Fruit fly (Drosophila melanogaster) whole organism, embryonic: ENCODE results near the gene pnt.

Experiments used
- CG10209 ChIP-seq: fragments of 200-800 bp; sonication (Bioruptor generic); optimal IDR thresholded peaks from 3 replicates; lab custom pipeline; 2017; ENCODE audit warnings: missing biosample characterization, mild to moderate bottlenecking, missing genetic modification characterization, missing genetic modification reagents
- CG10267 ChIP-seq: fragments of 200-800 bp; sonication (Bioruptor generic); optimal IDR thresholded peaks from 2 replicates; lab custom pipeline; 2018; ENCODE audit warnings: missing biosample characterization, mild to moderate bottlenecking, missing genetic modification characterization, moderate library complexity
- CG11085 ChIP-seq: fragments of 200-800 bp; sonication (Bioruptor generic); IDR thresholded peaks from 2 replicates; pipeline ENCODE4 v1.3.6; 2022; ENCODE audit warnings: missing biosample characterization, missing genetic modification characterization
- CG11695 ChIP-seq: fragments of 200-800 bp; sonication (Bioruptor generic); IDR thresholded peaks from 3 replicates; pipeline ENCODE4 v1.3.6; 2022; ENCODE audit warnings: missing biosample characterization, missing genetic modification characterization
- CG11696 ChIP-seq: fragments of 200-800 bp; sonication (Bioruptor generic); IDR thresholded peaks from 2 replicates; pipeline ENCODE4 v1.3.6; 2022; ENCODE audit warnings: missing biosample characterization, missing genetic modification characterization
- CG12155 ChIP-seq: fragments of 200-800 bp; sonication (Bioruptor generic); optimal IDR thresholded peaks from 3 replicates; lab custom pipeline; 2016; ENCODE audit warnings: missing biosample characterization, missing genetic modification characterization
- CG12744 ChIP-seq: fragments of 200-800 bp; sonication (Bioruptor generic); optimal IDR thresholded peaks from 2 replicates; lab custom pipeline; 2016; ENCODE audit warnings: missing biosample characterization, missing genetic modification characterization
- CG13624 ChIP-seq: fragments of 200-800 bp; sonication (Bioruptor generic); optimal IDR thresholded peaks from 2 replicates; lab custom pipeline; 2016; ENCODE audit warnings: missing biosample characterization, missing genetic modification characterization
- CG13894 ChIP-seq: fragments of 200-800 bp; sonication (Bioruptor generic); optimal IDR thresholded peaks from 3 replicates; lab custom pipeline; 2018; ENCODE audit warnings: missing biosample characterization, mild to moderate bottlenecking, missing genetic modification characterization, moderate library complexity
- CG14710 ChIP-seq: fragments of 200-800 bp; sonication (Bioruptor generic); optimal IDR thresholded peaks from 3 replicates; lab custom pipeline; 2019; ENCODE audit warnings: missing biosample characterization, mild to moderate bottlenecking, missing genetic modification characterization, moderate library complexity
- CG15696 ChIP-seq: fragments of 200-800 bp; sonication (Bioruptor generic); optimal IDR thresholded peaks from 2 replicates; lab custom pipeline; 2019; ENCODE audit warnings: missing biosample characterization, mild to moderate bottlenecking, missing genetic modification characterization, moderate library complexity
- CG1602 ChIP-seq: fragments of 200-800 bp; sonication (Bioruptor generic); optimal IDR thresholded peaks from 3 replicates; lab custom pipeline; 2016; ENCODE audit warnings: missing biosample characterization, missing genetic modification characterization
- CG17385 ChIP-seq: fragments of 200-800 bp; sonication (Bioruptor generic); optimal IDR thresholded peaks from 3 replicates; lab custom pipeline; 2018; ENCODE audit warnings: missing biosample characterization, mild to moderate bottlenecking, missing genetic modification characterization
- CG17912 ChIP-seq: fragments of 200-800 bp; sonication (Bioruptor generic); optimal IDR thresholded peaks from 2 replicates; lab custom pipeline; 2018; ENCODE audit warnings: missing biosample characterization, mild to moderate bottlenecking, missing genetic modification characterization
- CG18476 ChIP-seq: fragments of 200-800 bp; sonication (Bioruptor generic); optimal IDR thresholded peaks from 2 replicates; lab custom pipeline; 2016; ENCODE audit warnings: missing biosample characterization, mild to moderate bottlenecking, missing genetic modification characterization
- CG32532 ChIP-seq: fragments of 200-800 bp; sonication (Bioruptor generic); IDR thresholded peaks from 2 replicates; pipeline ENCODE4 v1.3.6; 2022; ENCODE audit warnings: missing biosample characterization, missing genetic modification characterization
- CG32772 ChIP-seq: fragments of 200-800 bp; sonication (Bioruptor generic); IDR thresholded peaks from 2 replicates; pipeline ENCODE4 v1.3.6; 2022; ENCODE audit warnings: missing biosample characterization, missing genetic modification characterization
- CG3838 ChIP-seq: fragments of 200-800 bp; sonication (Bioruptor generic); optimal IDR thresholded peaks from 3 replicates; lab custom pipeline; 2016; ENCODE audit warnings: missing biosample characterization, missing genetic modification characterization
- CG3995 ChIP-seq: fragments of 200-800 bp; sonication (Bioruptor generic); optimal IDR thresholded peaks from 3 replicates; lab custom pipeline; 2016; ENCODE audit warnings: missing biosample characterization, missing genetic modification characterization
- CG4820 ChIP-seq: fragments of 200-800 bp; sonication (Bioruptor generic); optimal IDR thresholded peaks from 3 replicates; lab custom pipeline; 2016; ENCODE audit warnings: missing biosample characterization, missing genetic modification characterization
- CG6765 ChIP-seq: fragments of 200-800 bp; sonication (Bioruptor generic); optimal IDR thresholded peaks from 3 replicates; lab custom pipeline; 2017; ENCODE audit warnings: missing biosample characterization, mild to moderate bottlenecking, missing genetic modification characterization
- CG6854 ChIP-seq: fragments of 200-800 bp; sonication (Bioruptor generic); optimal IDR thresholded peaks from 3 replicates; lab custom pipeline; 2017; ENCODE audit warnings: missing biosample characterization, mild to moderate bottlenecking, missing genetic modification characterization
- CG8924 ChIP-seq: fragments of 200-800 bp; optimal IDR thresholded peaks from 3 replicates; lab custom pipeline; 2019; ENCODE audit warnings: missing biosample characterization, mild to moderate bottlenecking, missing genetic modification characterization, moderate library complexity
- CG8944 ChIP-seq: fragments of 200-800 bp; sonication (Bioruptor generic); optimal IDR thresholded peaks from 3 replicates; lab custom pipeline; 2016; ENCODE audit warnings: missing biosample characterization, missing genetic modification characterization
- CG9215 ChIP-seq: fragments of 200-800 bp; sonication (Bioruptor generic); IDR thresholded peaks from 2 replicates; pipeline ENCODE4 v1.3.6; 2022; ENCODE audit warnings: missing biosample characterization, missing genetic modification characterization
- Dek ChIP-seq: fragments of 200-800 bp; sonication (Bioruptor generic); optimal IDR thresholded peaks from 3 replicates; lab custom pipeline; 2019; ENCODE audit warnings: missing biosample characterization, mild to moderate bottlenecking, missing genetic modification characterization, moderate library complexity
- Fer2 ChIP-seq: fragments of 200-800 bp; sonication (Bioruptor generic); optimal IDR thresholded peaks from 2 replicates; lab custom pipeline; 2018; ENCODE audit warnings: missing biosample characterization, mild to moderate bottlenecking, missing genetic modification characterization, moderate library complexity
- Lpt ChIP-seq: fragments of >200 bp; optimal IDR thresholded peaks from 2 replicates; lab custom pipeline; 2018; ENCODE audit warnings: missing biosample characterization, missing genetic modification characterization
- MTF-1 ChIP-seq: fragments of 200-800 bp; sonication (Bioruptor generic); optimal IDR thresholded peaks from 2 replicates; lab custom pipeline; 2018; ENCODE audit warnings: missing biosample characterization, mild to moderate bottlenecking, missing genetic modification characterization, borderline replicate concordance
- Nf-YC ChIP-seq: fragments of 200-800 bp; optimal IDR thresholded peaks from 3 replicates; lab custom pipeline; 2019; ENCODE audit warnings: missing biosample characterization, mild to moderate bottlenecking, missing genetic modification characterization, moderate library complexity
- Oli ChIP-seq: fragments of 200-800 bp; sonication (Bioruptor generic); optimal IDR thresholded peaks from 2 replicates; lab custom pipeline; 2018; ENCODE audit warnings: missing biosample characterization, mild to moderate bottlenecking, missing genetic modification characterization, moderate library complexity
- Sry-δ ChIP-seq: fragments of 200-800 bp; sonication (Bioruptor generic); optimal IDR thresholded peaks from 2 replicates; lab custom pipeline; 2016; ENCODE audit warnings: missing biosample characterization, missing genetic modification characterization
- bowl ChIP-seq: fragments of 200-800 bp; sonication (Bioruptor generic); IDR thresholded peaks from 2 replicates; pipeline ENCODE4 v1.3.6; 2022; ENCODE audit warnings: missing biosample characterization, missing genetic modification characterization
- chinmo ChIP-seq: fragments of 200-800 bp; sonication (Bioruptor generic); IDR thresholded peaks from 4 replicates; pipeline ENCODE4 v1.3.6; 2022; ENCODE audit warnings: missing biosample characterization, missing genetic modification characterization; ENCODE audit not compliant: partially characterized antibody
- crp ChIP-seq, 2 experiments: fragments of 200-800 bp; sonication (Bioruptor generic); optimal IDR thresholded peaks; 2 replicates in 1 of 2; 3 replicates in 1 of 2; lab custom pipeline; 2017; ENCODE audit warnings: missing biosample characterization in 2 of 2, missing genetic modification characterization in 2 of 2, mild to moderate bottlenecking in 1 of 2, moderate library complexity in 1 of 2
- dm ChIP-seq: fragments of 200-800 bp; sonication (Bioruptor generic); optimal IDR thresholded peaks from 3 replicates; lab custom pipeline; 2016; ENCODE audit warnings: missing biosample characterization, missing genetic modification characterization
- dmrt11E ChIP-seq: fragments of 200-800 bp; sonication (Bioruptor generic); optimal IDR thresholded peaks from 3 replicates; lab custom pipeline; 2018; ENCODE audit warnings: missing biosample characterization, mild to moderate bottlenecking, missing genetic modification characterization, moderate library complexity
- ems ChIP-seq: fragments of 200-800 bp; sonication (Bioruptor generic); optimal IDR thresholded peaks from 3 replicates; lab custom pipeline; 2016; ENCODE audit warnings: missing biosample characterization, missing genetic modification characterization
- ftz-f1 ChIP-seq: fragments of 200-800 bp; sonication (Bioruptor generic); optimal IDR thresholded peaks from 2 replicates; lab custom pipeline; 2016; ENCODE audit warnings: missing biosample characterization, missing genetic modification characterization
- kay ChIP-seq: fragments of 200-800 bp; sonication (Bioruptor generic); optimal IDR thresholded peaks from 2 replicates; lab custom pipeline; 2016; ENCODE audit warnings: missing biosample characterization, missing genetic modification characterization
- nerfin-2 ChIP-seq: fragments of 200-800 bp; sonication (Bioruptor generic); IDR thresholded peaks from 2 replicates; pipeline ENCODE4 v1.3.6; 2022; ENCODE audit warnings: missing biosample characterization, missing genetic modification characterization; ENCODE audit not compliant: partially characterized antibody
- onecut ChIP-seq: fragments of 200-800 bp; sonication (Bioruptor generic); IDR thresholded peaks from 2 replicates; pipeline ENCODE4 v1.3.6; 2022; ENCODE audit warnings: missing biosample characterization, missing genetic modification characterization
- phol ChIP-seq: fragments of 200-800 bp; sonication (Bioruptor generic); optimal IDR thresholded peaks from 3 replicates; lab custom pipeline; 2018; ENCODE audit warnings: missing biosample characterization, mild to moderate bottlenecking, missing genetic modification characterization, moderate library complexity
- sc ChIP-seq, 3 experiments: fragments of >200 bp in 2 of 3; fragments of 200-800 bp in 1 of 3; sonication (Bioruptor generic) in 1 of 3; optimal IDR thresholded peaks; 2 replicates in 2 of 3; 3 replicates in 1 of 3; lab custom pipeline; 2017; ENCODE audit warnings: mild to moderate bottlenecking in 1 of 3, missing biosample characterization in 1 of 3, missing genetic modification characterization in 1 of 3, missing genetic modification reagents in 1 of 3
- slp2 ChIP-seq: fragments of 200-800 bp; sonication (Bioruptor generic); optimal IDR thresholded peaks from 2 replicates; lab custom pipeline; 2016; ENCODE audit warnings: missing biosample characterization, missing genetic modification characterization
- sob ChIP-seq: fragments of 200-800 bp; sonication (Bioruptor generic); IDR thresholded peaks from 2 replicates; pipeline ENCODE4 v1.3.6; 2022; ENCODE audit warnings: missing biosample characterization, missing genetic modification characterization
- stc ChIP-seq: fragments of 200-800 bp; sonication (Bioruptor generic); IDR thresholded peaks from 2 replicates; pipeline ENCODE4 v1.3.6; 2022; ENCODE audit warnings: missing biosample characterization, missing genetic modification characterization
- usp ChIP-seq: fragments of >200 bp; optimal IDR thresholded peaks from 2 replicates; lab custom pipeline; 2017; ENCODE audit warnings: missing biosample characterization, missing genetic modification characterization
- wdn ChIP-seq: fragments of 200-800 bp; sonication (Bioruptor generic); IDR thresholded peaks from 2 replicates; pipeline ENCODE4 v1.3.6; 2022; ENCODE audit warnings: missing biosample characterization, missing genetic modification characterization
- wor ChIP-seq: fragments of 200-800 bp; sonication (Bioruptor generic); IDR thresholded peaks from 2 replicates; pipeline ENCODE4 v1.3.6; 2022; ENCODE audit warnings: missing biosample characterization, missing genetic modification characterization
- yki ChIP-seq: fragments of >200 bp; optimal IDR thresholded peaks from 3 replicates; lab custom pipeline; 2018

The pnt gene

dm6 chr3R:23251256-23251655 lies 94.7 kb downstream of the pnt start, which contains the start of the genes Rad60 and EloA (continued):
- TF ChIP-seq Sry-δ (GFP tag; lab: Kevin White, UChicago): peak; percentile 84
- TF ChIP-seq CG11085 (GFP tag; lab: Robert Waterston, UW): no peak
- no peak for TF ChIP-seq Dek (tag; lab: Kevin White, UChicago)
- no peak for TF ChIP-seq sc (optimal IDR thresholded peaks at IDR 0.05; lab: Kevin White, UChicago)
- TF ChIP-seq sc (GFP tag; optimal IDR thresholded peaks at IDR 0.05; lab: Kevin White, UChicago): peak; percentile 49
- no peak for TF ChIP-seq yki (lab: Kevin White, UChicago)
- peak; percentile 54; the same call in 2 of the 3 replicates for TF ChIP-seq CG11695 (GFP tag; lab: Robert Waterston, UW)
- TF ChIP-seq chinmo (GFP tag; lab: Robert Waterston, UW): no peak
- peak; percentile 10 for TF ChIP-seq CG17912 (GFP tag; lab: Kevin White, UChicago)
- TF ChIP-seq CG10267 (tag; lab: Kevin White, UChicago): peak; percentile 99
- TF ChIP-seq stc: no peak
- peak; percentile 65 for TF ChIP-seq Nf-YC (tag; lab: Kevin White, UChicago)
- TF ChIP-seq kay (GFP tag; lab: Kevin White, UChicago): peak; percentile 39
- TF ChIP-seq CG17385: peak; percentile 56
- TF ChIP-seq ems (GFP tag; lab: Kevin White, UChicago): peak; percentile 83
- TF ChIP-seq CG10209 (GFP tag; lab: Kevin White, UChicago): peak; percentile 55
- peak; percentile 88 for TF ChIP-seq onecut (GFP tag; lab: Robert Waterston, UW)
- TF ChIP-seq CG6854 (GFP tag; lab: Kevin White, UChicago): no peak
- peak; percentile 67 for TF ChIP-seq nerfin-2 (GFP tag; lab: Robert Waterston, UW)
- TF ChIP-seq ftz-f1: peak; percentile 77
- TF ChIP-seq dm: peak; percentile 82
- peak; percentile 97 to 98 for TF ChIP-seq crp (GFP tag; optimal IDR thresholded peaks at IDR 0.05; lab: Kevin White, UChicago)
- TF ChIP-seq CG18476 (GFP tag; lab: Kevin White, UChicago): peak; percentile 58
- TF ChIP-seq CG13624 (GFP tag; lab: Kevin White, UChicago): peak; percentile 85
- peak; percentile 70 for TF ChIP-seq CG8924 (tag; lab: Kevin White, UChicago)
- no peak for TF ChIP-seq CG11696
- TF ChIP-seq bowl (GFP tag; lab: Robert Waterston, UW): no peak
- TF ChIP-seq CG32532 (GFP tag; lab: Robert Waterston, UW): peak; percentile 77
- TF ChIP-seq dmrt11E (tag; lab: Kevin White, UChicago): peak; percentile 63
- TF ChIP-seq CG1602: peak; percentile 63
- peak; percentile 70 for TF ChIP-seq CG13894 (tag; lab: Kevin White, UChicago)
- peak; percentile 25 for TF ChIP-seq Fer2 (tag; lab: Kevin White, UChicago)
- no peak for TF ChIP-seq MTF-1 (GFP tag; lab: Kevin White, UChicago)
- peak; percentile 75 for TF ChIP-seq CG12744 (GFP tag; lab: Kevin White, UChicago)
- peak; percentile 48 for TF ChIP-seq CG15696 (tag; lab: Kevin White, UChicago)
- TF ChIP-seq CG8944 (GFP tag; lab: Kevin White, UChicago): peak; percentile 81
- TF ChIP-seq CG3995 (GFP tag; lab: Kevin White, UChicago): peak; percentile 53
- no peak for TF ChIP-seq Lpt (GFP tag; lab: Kevin White, UChicago)
- TF ChIP-seq CG9215 (GFP tag; lab: Robert Waterston, UW): peak; percentile 49
- TF ChIP-seq wdn (GFP tag; lab: Robert Waterston, UW): no peak
- peak; percentile 68 for TF ChIP-seq CG6765 (GFP tag; lab: Kevin White, UChicago)
- TF ChIP-seq CG14710 (tag; lab: Kevin White, UChicago): peak; percentile 86
- peak; percentile 59 for TF ChIP-seq Oli
- TF ChIP-seq phol (tag; lab: Kevin White, UChicago): peak; percentile 79
- TF ChIP-seq CG32772: peak; percentile 40; the same call in 1 of the 2 replicates
- TF ChIP-seq slp2: peak; percentile 84
- TF ChIP-seq CG4820: peak; percentile 68
- no peak for TF ChIP-seq usp (GFP tag; lab: Kevin White, UChicago)
- TF ChIP-seq CG12155 (GFP tag; lab: Kevin White, UChicago): peak; percentile 82
- TF ChIP-seq CG3838 (GFP tag; lab: Kevin White, UChicago): no peak
- TF ChIP-seq wor (GFP tag; lab: Robert Waterston, UW): no peak
- peak; percentile 87 for TF ChIP-seq sob (GFP tag; lab: Robert Waterston, UW)
